Fruit fly (Drosophila melanogaster) whole organism, embryonic: ENCODE data around the gene ZIPIC.

Experiments
- BEAF-32 ChIP-seq: fragments of 200-800 bp; sonication (Bioruptor generic); optimal IDR thresholded peaks from 3 replicates; lab custom pipeline; 2017; ENCODE audit warnings: missing biosample characterization, missing genetic modification characterization, mild to moderate bottlenecking, moderate library complexity, missing genetic modification reagents
- CG10979 ChIP-seq: fragments of 200-800 bp; sonication (Bioruptor generic); optimal IDR thresholded peaks from 2 replicates; lab custom pipeline; 2018; ENCODE audit warnings: missing biosample characterization, mild to moderate bottlenecking, missing genetic modification characterization, moderate library complexity
- CG11093 ChIP-seq: fragments of 200-800 bp; sonication (Bioruptor generic); IDR thresholded peaks from 3 replicates; pipeline ENCODE4 v1.3.6; 2022; ENCODE audit warnings: missing biosample characterization, missing genetic modification characterization
- CG12104 ChIP-seq: fragments of 200-800 bp; sonication (Bioruptor generic); optimal IDR thresholded peaks from 3 replicates; lab custom pipeline; 2016; ENCODE audit warnings: missing biosample characterization, missing genetic modification characterization
- CG13287 ChIP-seq: fragments of 200-800 bp; sonication (Bioruptor generic); IDR thresholded peaks from 2 replicates; pipeline ENCODE4 v1.3.6; 2022; ENCODE audit warnings: missing biosample characterization, missing genetic modification characterization; ENCODE audit not compliant: partially characterized antibody
- CG13624 ChIP-seq: fragments of 200-800 bp; sonication (Bioruptor generic); optimal IDR thresholded peaks from 2 replicates; lab custom pipeline; 2016; ENCODE audit warnings: missing biosample characterization, missing genetic modification characterization
- CG13775 ChIP-seq: fragments of 200-800 bp; sonication (Bioruptor generic); optimal IDR thresholded peaks from 3 replicates; lab custom pipeline; 2017; ENCODE audit warnings: missing biosample characterization, mild to moderate bottlenecking, missing genetic modification characterization
- CG34422 ChIP-seq: fragments of 200-800 bp; sonication (Bioruptor generic); IDR thresholded peaks from 3 replicates; pipeline ENCODE4 v1.3.6; 2022; ENCODE audit warnings: missing biosample characterization, missing genetic modification characterization
- CG4360 ChIP-seq: fragments of 200-800 bp; sonication (Bioruptor generic); IDR thresholded peaks from 2 replicates; pipeline ENCODE4 v1.3.6; 2022; ENCODE audit warnings: missing biosample characterization, missing genetic modification characterization
- CG7271 ChIP-seq: fragments of 200-800 bp; sonication (Bioruptor generic); optimal IDR thresholded peaks from 2 replicates; lab custom pipeline; 2018; ENCODE audit warnings: missing biosample characterization, mild to moderate bottlenecking, missing genetic modification characterization, moderate library complexity
- CG8290 ChIP-seq, 3 experiments: fragments of 200-800 bp; sonication (Bioruptor generic); optimal IDR thresholded peaks; 2 replicates each; lab custom pipeline; 2016 to 2019; ENCODE audit warnings: missing biosample characterization in 3 of 3, missing genetic modification characterization in 3 of 3, mild to moderate bottlenecking in 2 of 3, moderate library complexity in 1 of 3
- CG8478 ChIP-seq: fragments of >200 bp; optimal IDR thresholded peaks from 2 replicates; lab custom pipeline; 2018
- CG9609 ChIP-seq: fragments of 200-800 bp; sonication (Bioruptor generic); optimal IDR thresholded peaks from 3 replicates; lab custom pipeline; 2016; ENCODE audit warnings: missing biosample characterization, missing genetic modification characterization
- CG9817 ChIP-seq: fragments of 200-800 bp; sonication (Bioruptor generic); optimal IDR thresholded peaks from 2 replicates; lab custom pipeline; 2018; ENCODE audit warnings: missing biosample characterization, mild to moderate bottlenecking, missing genetic modification characterization, moderate library complexity
- CTCF ChIP-seq: fragments of 200-800 bp; sonication (Bioruptor generic); optimal IDR thresholded peaks from 2 replicates; lab custom pipeline; 2017; ENCODE audit warnings: missing biosample characterization, mild to moderate bottlenecking, missing genetic modification characterization, moderate library complexity
- D19A ChIP-seq: fragments of 200-800 bp; optimal IDR thresholded peaks from 3 replicates; lab custom pipeline; 2019; ENCODE audit warnings: missing biosample characterization, mild to moderate bottlenecking, missing genetic modification characterization, moderate library complexity
- Dll ChIP-seq: fragments of 200-800 bp; sonication (Bioruptor generic); IDR thresholded peaks from 4 replicates; pipeline ENCODE4 v1.3.6; 2022; ENCODE audit warnings: missing biosample characterization, missing genetic modification characterization; ENCODE audit not compliant: partially characterized antibody
- Dp ChIP-seq: fragments of 200-800 bp; sonication (Bioruptor generic); optimal IDR thresholded peaks from 2 replicates; lab custom pipeline; 2018; ENCODE audit warnings: missing biosample characterization, mild to moderate bottlenecking, missing genetic modification characterization, moderate library complexity
- Drgx ChIP-seq: fragments of 200-800 bp; sonication (Bioruptor generic); IDR thresholded peaks from 2 replicates; pipeline ENCODE4 v1.3.6; 2022; ENCODE audit warnings: missing biosample characterization, missing genetic modification characterization
- Eip74EF ChIP-seq, 2 experiments: fragments of 200-800 bp in 1 of 2; fragments of >200 bp in 1 of 2; sonication (Bioruptor generic) in 1 of 2; optimal IDR thresholded peaks; 2 replicates each; lab custom pipeline; 2017 to 2019; ENCODE audit warnings: missing biosample characterization in 2 of 2, missing genetic modification characterization in 2 of 2, mild to moderate bottlenecking in 1 of 2, moderate library complexity in 1 of 2
- H2.0 ChIP-seq: fragments of 200-800 bp; sonication (Bioruptor generic); IDR thresholded peaks from 2 replicates; pipeline ENCODE4 v1.3.6; 2022; ENCODE audit warnings: missing biosample characterization, missing genetic modification characterization
- Lhr ChIP-seq: fragments of 200-800 bp; sonication (Bioruptor generic); optimal IDR thresholded peaks from 3 replicates; lab custom pipeline; 2017; ENCODE audit warnings: mild to moderate bottlenecking, missing biosample characterization, missing genetic modification reagents, missing genetic modification characterization
- Mad ChIP-seq: fragments of 200-800 bp; sonication (Bioruptor generic); optimal IDR thresholded peaks from 2 replicates; lab custom pipeline; 2016; ENCODE audit warnings: missing biosample characterization, missing genetic modification characterization
- Med ChIP-seq: fragments of 200-800 bp; sonication (Bioruptor generic); peaks from one replicate; lab custom pipeline; 2016; ENCODE audit warnings: missing biosample characterization, missing genetic modification characterization, mild to moderate bottlenecking, inconsistent platforms, moderate library complexity
- Opbp ChIP-seq: fragments of 200-800 bp; sonication (Bioruptor generic); IDR thresholded peaks from 3 replicates; pipeline ENCODE4 v1.3.6; 2022; ENCODE audit warnings: missing biosample characterization, missing genetic modification characterization; ENCODE audit not compliant: partially characterized antibody
- Rfx ChIP-seq: fragments of 200-800 bp; sonication (Bioruptor generic); IDR thresholded peaks from 2 replicates; pipeline ENCODE4 v1.3.6; 2022; ENCODE audit warnings: missing biosample characterization, missing genetic modification characterization
- amos ChIP-seq: fragments of 200-800 bp; sonication (Bioruptor generic); IDR thresholded peaks from 2 replicates; pipeline ENCODE4 v1.3.6; 2022; ENCODE audit warnings: missing biosample characterization, missing genetic modification characterization; ENCODE audit not compliant: partially characterized antibody
- bsh ChIP-seq, 2 experiments: fragments of 200-800 bp; sonication (Bioruptor generic); optimal IDR thresholded peaks; 2 replicates each; lab custom pipeline; 2017 to 2018; ENCODE audit warnings: mild to moderate bottlenecking in 2 of 2, missing biosample characterization in 2 of 2, missing genetic modification characterization in 2 of 2, moderate library complexity in 1 of 2
- crc ChIP-seq: fragments of 200-800 bp; sonication (Bioruptor generic); optimal IDR thresholded peaks from 2 replicates; lab custom pipeline; 2016; ENCODE audit warnings: missing biosample characterization, missing genetic modification characterization
- dm ChIP-seq: fragments of 200-800 bp; sonication (Bioruptor generic); optimal IDR thresholded peaks from 3 replicates; lab custom pipeline; 2016; ENCODE audit warnings: missing biosample characterization, missing genetic modification characterization
- dysf ChIP-seq: fragments of 200-800 bp; sonication (Bioruptor generic); IDR thresholded peaks from 3 replicates; pipeline ENCODE4 v1.3.6; 2022; ENCODE audit warnings: missing biosample characterization, missing genetic modification characterization
- fd102C ChIP-seq: fragments of 200-800 bp; sonication (Bioruptor generic); optimal IDR thresholded peaks from 2 replicates; lab custom pipeline; 2018; ENCODE audit warnings: missing biosample characterization, mild to moderate bottlenecking, missing genetic modification characterization, moderate library complexity
- gro ChIP-seq: fragments of 200-800 bp; sonication (Bioruptor generic); optimal IDR thresholded peaks from 2 replicates; lab custom pipeline; 2016; ENCODE audit warnings: missing biosample characterization, missing genetic modification characterization
- hbn ChIP-seq: fragments of 200-800 bp; sonication (Bioruptor generic); IDR thresholded peaks from 2 replicates; pipeline ENCODE4 v1.3.6; 2022; ENCODE audit warnings: missing biosample characterization, missing genetic modification characterization; ENCODE audit not compliant: partially characterized antibody
- ind ChIP-seq: fragments of 200-800 bp; sonication (Bioruptor generic); optimal IDR thresholded peaks from 3 replicates; lab custom pipeline; 2016; ENCODE audit warnings: missing biosample characterization, missing genetic modification characterization
- nerfin-1 ChIP-seq: fragments of 200-800 bp; sonication (Bioruptor generic); optimal IDR thresholded peaks from 3 replicates; lab custom pipeline; 2019; ENCODE audit warnings: missing biosample characterization, mild to moderate bottlenecking, missing genetic modification characterization, moderate library complexity
- psq ChIP-seq: fragments of 200-800 bp; sonication (Bioruptor generic); optimal IDR thresholded peaks from 2 replicates; lab custom pipeline; 2017; ENCODE audit warnings: missing biosample characterization, missing genetic modification characterization
- run ChIP-seq: fragments of 200-800 bp; sonication (Bioruptor generic); optimal IDR thresholded peaks from 3 replicates; lab custom pipeline; 2018; ENCODE audit warnings: missing biosample characterization, mild to moderate bottlenecking, missing genetic modification characterization
- sna ChIP-seq: fragments of 200-800 bp; sonication (Bioruptor generic); IDR thresholded peaks from 2 replicates; pipeline ENCODE4 v1.3.6; 2022; ENCODE audit warnings: missing biosample characterization, missing genetic modification characterization; ENCODE audit not compliant: partially characterized antibody
- sob ChIP-seq: fragments of 200-800 bp; sonication (Bioruptor generic); IDR thresholded peaks from 2 replicates; pipeline ENCODE4 v1.3.6; 2022; ENCODE audit warnings: missing biosample characterization, missing genetic modification characterization
- ttk ChIP-seq: fragments of 200-800 bp; sonication (Bioruptor generic); IDR thresholded peaks from 2 replicates; pipeline ENCODE4 v2.1.2; 2022; ENCODE audit warnings: missing biosample characterization, missing genetic modification characterization
- yki ChIP-seq: fragments of >200 bp; optimal IDR thresholded peaks from 3 replicates; lab custom pipeline; 2018

The ZIPIC gene

dm6 chr3R:30039494-30039893, 2.8 kb upstream of the ZIPIC start, which contains the start of the genes janA, Sry-alpha and Sry-beta (continued):
- TF ChIP-seq Lhr (GFP tag; lab: Kevin White, UChicago), result peak; percentile 24
- TF ChIP-seq run, result no peak
- TF ChIP-seq crc (GFP tag; lab: Kevin White, UChicago), result no peak
- TF ChIP-seq CG8478 (lab: Kevin White, UChicago), result no peak
- no peak for TF ChIP-seq dm (GFP tag; lab: Kevin White, UChicago)
- peak; percentile 26 for TF ChIP-seq Mad (GFP tag; lab: Kevin White, UChicago)
- peak; percentile 98 for TF ChIP-seq Opbp (GFP tag; lab: Robert Waterston, UW)
- no peak for TF ChIP-seq CG8290 (GFP tag; optimal IDR thresholded peaks at IDR 0.05; lab: Kevin White, UChicago)
- no peak for TF ChIP-seq CG8290 (tag; optimal IDR thresholded peaks at IDR 0.05; lab: Kevin White, UChicago)
- no peak for TF ChIP-seq CG7271 (tag; lab: Kevin White, UChicago)
- peak; percentile 86 for TF ChIP-seq Med (GFP tag; lab: Kevin White, UChicago)
- no peak for TF ChIP-seq Eip74EF (GFP tag; optimal IDR thresholded peaks at IDR 0.05; lab: Kevin White, UChicago)
- TF ChIP-seq Rfx (GFP tag; lab: Robert Waterston, UW), result peak; percentile 44
- TF ChIP-seq bsh (GFP tag; optimal IDR thresholded peaks at IDR 0.05; lab: Kevin White, UChicago), result no peak
- no peak for TF ChIP-seq CG13624 (GFP tag; lab: Kevin White, UChicago)
- TF ChIP-seq hbn (GFP tag; lab: Robert Waterston, UW), result peak; percentile 99
- peak; percentile 99 for TF ChIP-seq BEAF-32 (GFP tag; lab: Kevin White, UChicago)
- TF ChIP-seq psq, result no peak
- TF ChIP-seq dysf, result no peak
- peak; percentile 100 for TF ChIP-seq Dll (GFP tag; lab: Robert Waterston, UW)
- TF ChIP-seq CG11093, result no peak
- TF ChIP-seq CG13287, result peak; percentile 100
- TF ChIP-seq CG34422 (GFP tag; lab: Robert Waterston, UW), result peak; percentile 59; the same call in 1 of the 3 replicates
- peak; percentile 30 for TF ChIP-seq CG13775
- TF ChIP-seq sob, result peak; percentile 37; the same call in 1 of the 2 replicates
- peak; percentile 100 for TF ChIP-seq sna (GFP tag; lab: Robert Waterston, UW)
- TF ChIP-seq amos (GFP tag; lab: Robert Waterston, UW), result peak; percentile 99

DNA sequence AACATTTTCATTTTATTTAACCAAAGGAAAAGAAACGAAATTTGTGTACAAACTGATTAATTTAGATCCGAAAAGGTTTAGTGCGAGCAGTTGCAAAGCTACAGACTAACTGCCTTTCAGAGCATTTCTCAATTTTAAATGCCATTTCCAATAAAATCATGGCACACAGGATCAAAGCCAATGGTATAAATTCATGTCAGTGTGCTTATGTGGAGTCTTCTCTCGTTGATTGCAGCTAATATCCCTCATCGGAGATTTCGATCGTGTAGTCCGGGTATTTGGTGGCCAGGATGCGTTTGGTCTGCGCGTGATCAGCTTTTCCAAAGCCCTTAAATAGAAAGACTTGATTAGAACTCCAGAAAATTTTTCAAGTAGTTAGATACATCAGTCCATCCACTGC, 2.0 kb upstream of the ZIPIC start, which contains the start of gene janB:
TSS of gene janB (minus strand) at position 101 of the 400 bp plus-strand sequence.
- TF ChIP-seq D19A (tag; lab: Kevin White, UChicago) (no peak), ttk (GFP tag; lab: Robert Waterston, UW) (no peak), CG9817 (tag; lab: Kevin White, UChicago) (no peak), ind (GFP tag; lab: Kevin White, UChicago) (no peak), CG9609 (no peak), Drgx (GFP tag; lab: Robert Waterston, UW) (no peak), nerfin-1 (no peak), CG10979 (tag; lab: Kevin White, UChicago) (no peak), fd102C (GFP tag; lab: Kevin White, UChicago) (no peak), H2.0 (GFP tag; lab: Robert Waterston, UW) (no peak), gro (GFP tag; lab: Kevin White, UChicago) (no peak), yki (lab: Kevin White, UChicago) (no peak), CTCF (no peak), BEAF-32 (GFP tag; lab: Kevin White, UChicago) (no peak), CG4360 (GFP tag; lab: Robert Waterston, UW) (no peak), CG12104 (GFP tag; lab: Kevin White, UChicago) (no peak), Dp (GFP tag; lab: Kevin White, UChicago) (no peak)
